Fruit fly (Drosophila melanogaster): ENCODE data around the gene Pfdn2.

The Pfdn2 gene

DNA sequence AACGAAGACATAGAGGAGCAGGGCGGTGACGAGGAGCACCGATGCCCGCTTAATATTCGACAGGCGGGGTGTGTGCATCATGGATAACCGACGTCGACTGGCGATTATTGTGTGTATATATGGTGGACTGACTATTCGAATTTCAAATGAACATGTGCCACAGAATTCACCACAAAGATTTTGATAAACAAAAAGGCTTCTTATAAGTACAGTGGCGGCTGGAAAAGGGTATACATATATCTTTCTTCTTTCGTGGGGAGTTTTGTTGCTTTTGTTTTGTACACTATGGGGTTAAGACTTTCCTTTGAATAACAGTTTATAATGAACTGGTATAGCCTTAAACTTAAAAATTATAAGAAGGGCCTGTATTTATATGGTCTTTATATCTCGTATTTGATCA lies 4.4 kb downstream of the Pfdn2 start, which contains the start of gene CG6310:
Gene CG6310, minus strand, starts transcription at position 101 of the 400 bp plus-strand sequence.
- TF ChIP-seq ovo (GFP tag; optimal IDR thresholded peaks at IDR 0.05): no peak
- TF ChIP-seq Mnt (GFP tag; optimal IDR thresholded peaks at IDR 0.05): peak; percentile 29

DNA sequence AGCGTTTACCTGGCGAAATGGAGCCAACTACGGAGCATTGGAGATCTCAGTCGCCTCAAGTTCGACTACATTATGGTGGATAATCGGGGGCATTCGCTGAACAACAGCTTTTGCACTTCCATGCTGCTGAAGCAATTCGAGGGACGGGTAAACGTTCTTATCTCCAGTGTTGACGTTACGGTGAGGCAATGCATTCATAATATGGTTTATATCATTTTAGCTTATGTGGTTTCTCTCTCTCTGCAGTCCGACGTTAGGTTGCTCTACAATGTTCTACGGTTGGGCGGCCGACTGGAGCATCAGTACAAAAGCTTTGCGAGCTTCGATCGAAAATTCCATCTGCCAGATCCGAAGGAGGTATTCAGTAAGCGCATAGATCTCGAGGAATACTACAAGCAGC lies 8.3 kb downstream of the Pfdn2 start:
- TF ChIP-seq bab1 (GFP tag; optimal IDR thresholded peaks at IDR 0.05): no peak
- TF ChIP-seq cic (GFP tag; optimal IDR thresholded peaks at IDR 0.05): peak; percentile 18

DNA sequence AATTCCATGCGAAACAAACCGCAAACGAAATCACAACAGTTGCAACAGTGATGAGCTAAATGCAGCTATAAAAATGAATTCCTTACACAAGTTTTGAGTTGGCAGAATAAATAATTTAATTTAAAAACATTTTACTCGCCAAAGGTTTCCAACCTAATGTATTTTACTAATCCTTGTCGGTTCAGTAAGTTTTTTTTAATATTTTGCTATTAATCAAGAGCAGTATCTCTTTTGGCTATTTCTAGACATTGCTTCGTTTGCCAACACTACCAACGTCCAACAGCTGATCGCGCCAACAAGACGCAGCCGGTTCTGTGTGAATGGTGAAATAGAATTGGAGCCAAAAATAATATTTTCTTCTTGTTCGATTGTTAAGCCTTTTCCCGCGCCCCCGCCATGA lies 9.5 kb downstream of the Pfdn2 start, which contains the start of the genes CG32075, CG45101 and SuUR:
Gene CG32075, minus strand, starts transcription at position 253 of the 400 bp plus-strand sequence.
Gene CG45101, plus strand, starts transcription at position 303 of the 400 bp plus-strand sequence.
Gene SuUR, plus strand, starts transcription at position 303 of the 400 bp plus-strand sequence.
- TF ChIP-seq CG7101 (tag; optimal IDR thresholded peaks at IDR 0.05) (peak; percentile 87), CG5204 (GFP tag; optimal IDR thresholded peaks at IDR 0.05) (no peak), kay (GFP tag; ENCODE audit: borderline replicate concordance) (no peak), pad (GFP tag; optimal IDR thresholded peaks at IDR 0.05) (peak; percentile 80), tj (GFP tag; optimal IDR thresholded peaks at IDR 0.05) (peak; percentile 71), Clk (GFP tag; optimal IDR thresholded peaks at IDR 0.05) (peak; percentile 82), CG11617 (GFP tag; optimal IDR thresholded peaks at IDR 0.05) (peak; percentile 85), cnc (optimal IDR thresholded peaks at IDR 0.05) (no peak), Hr96 (GFP tag; optimal IDR thresholded peaks at IDR 0.05) (no peak), CG14711 (tag; optimal IDR thresholded peaks at IDR 0.05) (peak; percentile 76), CG12768 (GFP tag; optimal IDR thresholded peaks at IDR 0.05) (peak; percentile 85), CG33017 (tag; optimal IDR thresholded peaks at IDR 0.05) (peak; percentile 70), ovo (GFP tag; optimal IDR thresholded peaks at IDR 0.05) (peak; percentile 59), toe (GFP tag; optimal IDR thresholded peaks at IDR 0.05) (peak; percentile 91), CG7045 (GFP tag; optimal IDR thresholded peaks at IDR 0.05) (peak; percentile 71), CG1620 (GFP tag; optimal IDR thresholded peaks at IDR 0.05) (peak; percentile 96), Mnt (GFP tag; optimal IDR thresholded peaks at IDR 0.05) (peak; percentile 89), Crg-1 (GFP tag; optimal IDR thresholded peaks at IDR 0.05) (peak; percentile 92), bab1 (GFP tag; optimal IDR thresholded peaks at IDR 0.05) (peak; percentile 90), cic (GFP tag; optimal IDR thresholded peaks at IDR 0.05) (no peak)

DNA sequence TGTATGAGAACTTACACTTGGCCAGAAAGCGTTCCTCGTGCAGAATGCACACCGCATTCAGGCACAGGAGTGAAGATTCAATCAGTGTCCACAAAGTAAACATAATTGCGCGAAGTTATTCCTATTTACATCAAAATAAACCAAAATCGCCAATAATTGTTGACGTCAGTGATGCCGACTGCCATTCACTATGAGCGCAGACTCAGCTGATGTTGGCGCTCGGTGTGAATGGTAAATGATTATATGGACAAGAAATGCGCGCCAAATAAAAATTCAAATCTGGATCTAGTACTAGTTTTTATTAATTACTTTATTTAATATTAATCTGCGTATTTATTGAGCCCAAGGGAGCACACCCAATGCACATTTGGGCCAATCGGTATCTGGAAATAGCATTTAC lies 11.7 kb downstream of the Pfdn2 start, which contains the start of gene CG32069:
Gene CG32069, minus strand, starts transcription at position 174 of the 400 bp plus-strand sequence.
- TF ChIP-seq Crg-1 (GFP tag; optimal IDR thresholded peaks at IDR 0.05) (no peak), CG1620 (GFP tag; optimal IDR thresholded peaks at IDR 0.05) (no peak), pad (GFP tag; optimal IDR thresholded peaks at IDR 0.05) (no peak), CG12768 (GFP tag; optimal IDR thresholded peaks at IDR 0.05) (no peak), Clk (GFP tag; optimal IDR thresholded peaks at IDR 0.05) (no peak), kay (GFP tag; ENCODE audit: borderline replicate concordance) (no peak), CG7101 (tag; optimal IDR thresholded peaks at IDR 0.05) (no peak), bab1 (GFP tag; optimal IDR thresholded peaks at IDR 0.05) (peak; percentile 19), CG5204 (GFP tag; optimal IDR thresholded peaks at IDR 0.05) (no peak), CG14711 (tag; optimal IDR thresholded peaks at IDR 0.05) (no peak), Hr96 (GFP tag; optimal IDR thresholded peaks at IDR 0.05) (no peak), ovo (GFP tag; optimal IDR thresholded peaks at IDR 0.05) (no peak), cnc (optimal IDR thresholded peaks at IDR 0.05) (no peak), CG7045 (GFP tag; optimal IDR thresholded peaks at IDR 0.05) (no peak), Mnt (GFP tag; optimal IDR thresholded peaks at IDR 0.05) (peak; percentile 1), CG33017 (tag; optimal IDR thresholded peaks at IDR 0.05) (no peak), tj (GFP tag; optimal IDR thresholded peaks at IDR 0.05) (peak; percentile 11), CG11617 (GFP tag; optimal IDR thresholded peaks at IDR 0.05) (no peak), toe (GFP tag; optimal IDR thresholded peaks at IDR 0.05) (no peak)

DNA sequence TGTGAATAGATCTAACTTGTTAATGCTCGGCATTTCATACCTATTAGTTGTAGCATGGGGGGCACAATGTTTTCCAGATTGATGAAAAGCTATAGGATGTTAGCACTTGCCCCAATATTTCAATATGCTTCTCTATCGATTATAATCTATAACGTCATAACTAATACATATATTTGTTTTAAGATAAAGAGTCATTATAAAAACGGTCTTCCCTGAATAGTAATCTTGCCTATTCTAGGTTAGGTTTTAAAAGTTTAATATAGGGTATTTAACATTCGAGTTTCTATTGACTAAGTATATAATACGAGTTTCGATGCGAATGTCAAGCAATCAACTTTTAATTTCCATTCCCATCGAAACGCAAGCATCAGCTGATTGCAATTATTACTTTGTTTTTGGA lies 13.0 kb downstream of the Pfdn2 start, which contains the start of the genes CG6321 and Blos2:
Gene CG6321, minus strand, starts transcription at position 25 of the 400 bp plus-strand sequence.
Gene Blos2, plus strand, starts transcription at position 372 of the 400 bp plus-strand sequence.
- TF ChIP-seq Crg-1 (GFP tag; optimal IDR thresholded peaks at IDR 0.05) (peak; percentile 3), Hr96 (GFP tag; optimal IDR thresholded peaks at IDR 0.05) (peak; percentile 56), CG14711 (tag; optimal IDR thresholded peaks at IDR 0.05) (peak; percentile 73), CG12768 (GFP tag; optimal IDR thresholded peaks at IDR 0.05) (peak; percentile 75), cic (GFP tag; optimal IDR thresholded peaks at IDR 0.05) (peak; percentile 6), Mnt (GFP tag; optimal IDR thresholded peaks at IDR 0.05) (peak; percentile 65), CG7045 (GFP tag; optimal IDR thresholded peaks at IDR 0.05) (peak; percentile 69), CG5204 (GFP tag; optimal IDR thresholded peaks at IDR 0.05) (no peak), bab1 (GFP tag; optimal IDR thresholded peaks at IDR 0.05) (peak; percentile 90), CG7101 (tag; optimal IDR thresholded peaks at IDR 0.05) (peak; percentile 83), ovo (GFP tag; optimal IDR thresholded peaks at IDR 0.05) (no peak), CG11617 (GFP tag; optimal IDR thresholded peaks at IDR 0.05) (peak; percentile 81), CG1620 (GFP tag; optimal IDR thresholded peaks at IDR 0.05) (peak; percentile 13), cnc (optimal IDR thresholded peaks at IDR 0.05) (no peak), CG33017 (tag; optimal IDR thresholded peaks at IDR 0.05) (peak; percentile 87), toe (GFP tag; optimal IDR thresholded peaks at IDR 0.05) (no peak), tj (GFP tag; optimal IDR thresholded peaks at IDR 0.05) (peak; percentile 54), kay (GFP tag; ENCODE audit: borderline replicate concordance) (no peak), pad (GFP tag; optimal IDR thresholded peaks at IDR 0.05) (peak; percentile 48), Clk (GFP tag; optimal IDR thresholded peaks at IDR 0.05) (peak; percentile 12)

DNA sequence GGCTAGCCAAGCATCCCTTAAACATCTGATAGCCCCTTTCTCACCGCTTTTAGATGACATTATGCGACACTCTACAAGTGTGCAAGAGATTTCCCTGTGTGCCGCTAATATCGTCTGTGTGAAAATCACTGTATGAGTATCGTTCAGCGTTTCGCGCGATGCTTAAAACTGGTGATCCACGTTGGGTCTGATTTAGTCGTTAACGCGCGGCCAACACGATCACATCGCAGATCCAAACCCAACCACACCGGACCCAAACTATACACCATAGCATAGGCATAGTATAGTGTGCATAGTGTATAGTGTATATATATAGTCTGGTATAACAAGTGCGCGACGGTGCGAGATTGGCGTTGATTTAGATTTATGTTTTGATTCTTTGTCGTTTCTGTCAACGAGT lies 20.3 kb downstream of the Pfdn2 start, which contains the start of gene CG7888:
Gene CG7888, plus strand, starts transcription at position 193 of the 400 bp plus-strand sequence.
- TF ChIP-seq CG5204 (GFP tag; optimal IDR thresholded peaks at IDR 0.05) (no peak), CG12768 (GFP tag; optimal IDR thresholded peaks at IDR 0.05) (peak; percentile 17)
